Fruit fly (Drosophila melanogaster): Measurements from ENCODE around the gene RpS4.
A peak's percentile ranks its signal among the peaks of the same experiment; 100 is the strongest.

The RpS4 gene

DNA sequence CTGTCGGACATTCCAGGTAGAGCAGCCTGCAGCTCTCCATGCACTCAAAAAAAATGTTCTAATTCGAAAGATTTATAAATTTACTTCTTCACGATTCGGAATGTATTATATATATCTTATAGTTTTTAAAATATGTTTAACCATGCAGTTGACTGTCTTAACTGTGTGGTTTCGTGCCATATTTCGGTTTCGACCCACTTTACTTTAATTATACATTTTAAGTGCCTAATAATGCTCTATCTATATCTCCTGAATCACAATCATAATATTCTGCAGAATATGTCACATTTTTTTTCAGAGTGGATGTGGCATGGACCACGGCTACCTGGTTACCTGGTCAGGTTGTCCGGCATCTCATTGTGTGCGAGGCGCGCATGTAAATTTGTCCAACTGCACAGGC, 8.1 kb downstream of the RpS4 start:
- TF ChIP-seq Hr39 (optimal IDR thresholded peaks at IDR 0.05) (no peak), nerfin-1 (tag; optimal IDR thresholded peaks at IDR 0.05) (no peak), CG32532 (GFP tag; IDR thresholded peaks at IDR 0.05) (no peak), zf30C (GFP tag; optimal IDR thresholded peaks at IDR 0.05) (peak; percentile 84), chm (GFP tag; IDR thresholded peaks at IDR 0.05) (peak; percentile 14; the same call in 1 of the 2 replicates), CG6854 (GFP tag; optimal IDR thresholded peaks at IDR 0.05) (no peak), corto (GFP tag; optimal IDR thresholded peaks at IDR 0.05) (peak; percentile 11), ci (GFP tag; IDR thresholded peaks at IDR 0.05) (no peak), Neu2 (GFP tag; optimal IDR thresholded peaks at IDR 0.05; ENCODE audit: borderline replicate concordance) (no peak), CG15514 (GFP tag; optimal IDR thresholded peaks at IDR 0.05) (no peak), Gug (GFP tag; IDR thresholded peaks at IDR 0.05) (no peak), CG12071 (GFP tag; optimal IDR thresholded peaks at IDR 0.05) (no peak), ac (GFP tag; optimal IDR thresholded peaks at IDR 0.05) (peak; percentile 11), CG10979 (tag; optimal IDR thresholded peaks at IDR 0.05) (peak; percentile 52), CG6272 (GFP tag; IDR thresholded peaks at IDR 0.05) (no peak), CG8388 (GFP tag; optimal IDR thresholded peaks at IDR 0.05) (no peak), HLH54F (GFP tag; optimal IDR thresholded peaks at IDR 0.05) (no peak), CG15479 (GFP tag; optimal IDR thresholded peaks at IDR 0.05) (peak; percentile 89), CG8281 (tag; optimal IDR thresholded peaks at IDR 0.05) (no peak), CG9727 (GFP tag; optimal IDR thresholded peaks at IDR 0.05) (peak; percentile 70), Dref (GFP tag; IDR thresholded peaks at IDR 0.05) (no peak), CG1603 (tag; optimal IDR thresholded peaks at IDR 0.05) (peak; percentile 8), CG17359 (tag; optimal IDR thresholded peaks at IDR 0.05) (no peak), chinmo (GFP tag; IDR thresholded peaks at IDR 0.05; ENCODE audit: partially characterized antibody) (no peak), CG7786 (GFP tag; optimal IDR thresholded peaks at IDR 0.05) (no peak), scrt (GFP tag; optimal IDR thresholded peaks at IDR 0.05) (no peak), CG12659 (GFP tag; optimal IDR thresholded peaks at IDR 0.05) (no peak), trem (tag; optimal IDR thresholded peaks at IDR 0.05) (peak; percentile 3), Myb (GFP tag; optimal IDR thresholded peaks at IDR 0.05) (no peak), CG32772 (GFP tag; IDR thresholded peaks at IDR 0.05) (peak; percentile 21; the same call in 1 of the 2 replicates), dimm (GFP tag; IDR thresholded peaks at IDR 0.05) (no peak), CG18262 (tag; optimal IDR thresholded peaks at IDR 0.05) (peak; percentile 49), CG16779 (GFP tag; IDR thresholded peaks at IDR 0.05) (no peak), dan (GFP tag; IDR thresholded peaks at IDR 0.05) (no peak), gem (tag; optimal IDR thresholded peaks at IDR 0.05) (peak; percentile 36), fd102C (GFP tag; optimal IDR thresholded peaks at IDR 0.05) (peak; percentile 61), CG32767 (GFP tag; IDR thresholded peaks at IDR 0.05) (no peak), ab (GFP tag; optimal IDR thresholded peaks at IDR 0.05) (no peak), CG14441 (GFP tag; IDR thresholded peaks at IDR 0.05) (no peak), ftz-f1 (GFP tag; optimal IDR thresholded peaks at IDR 0.05) (no peak), grau (tag; optimal IDR thresholded peaks at IDR 0.05) (peak; percentile 1), D (optimal IDR thresholded peaks at IDR 0.05) (no peak), D (GFP tag; optimal IDR thresholded peaks at IDR 0.05) (peak; percentile 4), CoRest (tag; optimal IDR thresholded peaks at IDR 0.05) (no peak), CG10321 (GFP tag; IDR thresholded peaks at IDR 0.05) (no peak), Elba2 (GFP tag; optimal IDR thresholded peaks at IDR 0.05) (peak; percentile 30), CTCF (GFP tag; optimal IDR thresholded peaks at IDR 0.05) (no peak), CG10267 (tag; optimal IDR thresholded peaks at IDR 0.05) (peak; percentile 40), chif (GFP tag; optimal IDR thresholded peaks at IDR 0.05) (no peak), CG7271 (tag; optimal IDR thresholded peaks at IDR 0.05) (peak; percentile 3), klu (GFP tag; IDR thresholded peaks at IDR 0.05) (no peak), CG12299 (tag; optimal IDR thresholded peaks at IDR 0.05) (no peak), CG11085 (GFP tag; IDR thresholded peaks at IDR 0.05) (no peak)
